Worm (Caenorhabditis elegans) whole organism, mixed stage, embryonic: ENCODE results near the gene ZK563.7.

Experiments used
- flh-1 ChIP-seq: fragments of 200-800 bp; sonication (Bioruptor generic); optimal IDR thresholded peaks from 2 replicates; lab custom pipeline; 2018; ENCODE audit warnings: mild to moderate bottlenecking, missing genetic modification characterization, moderate library complexity, missing compliant biosample characterization
- lin-13 ChIP-seq: fragments of 150-350 bp; optimal IDR thresholded peaks from 2 replicates; lab custom pipeline; 2014; ENCODE audit warnings: missing biosample characterization, missing genetic modification characterization
- tbx-8 ChIP-seq: fragments of 200-800 bp; sonication (Bioruptor generic); optimal IDR thresholded peaks from 2 replicates; lab custom pipeline; 2018; ENCODE audit warnings: mild to moderate bottlenecking, missing genetic modification characterization, moderate library complexity, missing compliant biosample characterization
- unc-39 ChIP-seq: fragments of 150-350 bp; optimal IDR thresholded peaks from 2 replicates; lab custom pipeline; 2014; ENCODE audit warnings: missing biosample characterization, missing genetic modification characterization
- unc-62 ChIP-seq: fragments of 150-350 bp; optimal IDR thresholded peaks from 2 replicates; lab custom pipeline; 2014; ENCODE audit warnings: missing biosample characterization, missing genetic modification reagents, missing genetic modification characterization

ce11 chrX:3366782-3367181 is 13.5 kb upstream of the ZK563.7 start:
- no peak for TF ChIP-seq unc-62 (GFP tag; lab: Kevin White, UChicago)
- TF ChIP-seq lin-13 (tag; lab: Kevin White, UChicago) = no peak
- TF ChIP-seq unc-39 (tag; lab: Kevin White, UChicago) = no peak
- TF ChIP-seq flh-1 = no peak
- no peak for TF ChIP-seq tbx-8
